Fruit fly (Drosophila melanogaster) whole organism, embryonic: ENCODE results near the gene Tdg.
A peak's percentile ranks its signal among the peaks of the same experiment; 100 is the strongest.

Experiments used
- Aef1 ChIP-seq: fragments of 200-800 bp; sonication (Bioruptor generic); IDR thresholded peaks from 3 replicates; pipeline ENCODE4 v1.3.6; 2022; ENCODE audit warnings: missing biosample characterization, missing genetic modification characterization
- Asciz ChIP-seq: fragments of 200-800 bp; sonication (Bioruptor generic); optimal IDR thresholded peaks from 2 replicates; lab custom pipeline; 2017; ENCODE audit warnings: missing biosample characterization, mild to moderate bottlenecking, missing genetic modification characterization, missing genetic modification reagents
- Bgb ChIP-seq: fragments of 200-800 bp; sonication (Bioruptor generic); IDR thresholded peaks from 2 replicates; pipeline ENCODE4 v1.3.6; 2022; ENCODE audit warnings: missing biosample characterization, missing genetic modification characterization; ENCODE audit not compliant: partially characterized antibody
- CG10267 ChIP-seq: fragments of 200-800 bp; sonication (Bioruptor generic); optimal IDR thresholded peaks from 2 replicates; lab custom pipeline; 2018; ENCODE audit warnings: missing biosample characterization, mild to moderate bottlenecking, missing genetic modification characterization, moderate library complexity
- CG10366 ChIP-seq: fragments of 200-800 bp; sonication (Bioruptor generic); IDR thresholded peaks from 2 replicates; pipeline ENCODE4 v1.3.6; 2022; ENCODE audit warnings: missing biosample characterization, missing genetic modification characterization
- CG1233 ChIP-seq: fragments of 200-800 bp; sonication (Bioruptor generic); optimal IDR thresholded peaks from 4 replicates; lab custom pipeline; 2018; ENCODE audit warnings: missing biosample characterization, mild to moderate bottlenecking, missing genetic modification characterization
- CG12744 ChIP-seq: fragments of 200-800 bp; sonication (Bioruptor generic); optimal IDR thresholded peaks from 2 replicates; lab custom pipeline; 2016; ENCODE audit warnings: missing biosample characterization, missing genetic modification characterization
- CG13424 ChIP-seq: fragments of 200-800 bp; sonication (Bioruptor generic); optimal IDR thresholded peaks from 2 replicates; lab custom pipeline; 2019; ENCODE audit warnings: missing biosample characterization, mild to moderate bottlenecking, missing genetic modification characterization, moderate library complexity
- CG1602 ChIP-seq: fragments of 200-800 bp; sonication (Bioruptor generic); optimal IDR thresholded peaks from 3 replicates; lab custom pipeline; 2016; ENCODE audit warnings: missing biosample characterization, missing genetic modification characterization
- CG16815 ChIP-seq: fragments of 200-800 bp; sonication (Bioruptor generic); optimal IDR thresholded peaks from 3 replicates; lab custom pipeline; 2017; ENCODE audit warnings: missing biosample characterization, mild to moderate bottlenecking, missing genetic modification characterization
- CG16863 ChIP-seq: fragments of 200-800 bp; sonication (Bioruptor generic); optimal IDR thresholded peaks from 3 replicates; lab custom pipeline; 2016; ENCODE audit warnings: missing biosample characterization, missing genetic modification characterization
- CG17186 ChIP-seq: fragments of 200-800 bp; sonication (Bioruptor generic); optimal IDR thresholded peaks from 3 replicates; lab custom pipeline; 2017; ENCODE audit warnings: missing biosample characterization, missing genetic modification reagents, missing genetic modification characterization
- CG17359 ChIP-seq: fragments of 200-800 bp; sonication (Bioruptor generic); optimal IDR thresholded peaks from 3 replicates; lab custom pipeline; 2018; ENCODE audit warnings: missing biosample characterization, mild to moderate bottlenecking, missing genetic modification characterization, moderate library complexity
- CG17802 ChIP-seq: fragments of 200-800 bp; sonication (Bioruptor generic); optimal IDR thresholded peaks from 2 replicates; lab custom pipeline; 2018; ENCODE audit warnings: missing biosample characterization, mild to moderate bottlenecking, missing genetic modification characterization, moderate library complexity
- CG18262 ChIP-seq: fragments of 200-800 bp; optimal IDR thresholded peaks from 3 replicates; lab custom pipeline; 2019; ENCODE audit warnings: missing biosample characterization, mild to moderate bottlenecking, missing genetic modification characterization, moderate library complexity
- CG2875 ChIP-seq: fragments of 200-800 bp; sonication (Bioruptor generic); optimal IDR thresholded peaks from 2 replicates; lab custom pipeline; 2017; ENCODE audit warnings: missing biosample characterization, mild to moderate bottlenecking, missing genetic modification characterization, missing genetic modification reagents
- CG31224 ChIP-seq: fragments of 200-800 bp; sonication (Bioruptor generic); IDR thresholded peaks from 2 replicates; pipeline ENCODE4 v1.3.6; 2022; ENCODE audit warnings: missing biosample characterization, missing genetic modification characterization
- CG33213 ChIP-seq: fragments of 200-800 bp; sonication (Bioruptor generic); optimal IDR thresholded peaks from 3 replicates; lab custom pipeline; 2016; ENCODE audit warnings: missing biosample characterization, missing genetic modification characterization
- CG3995 ChIP-seq: fragments of 200-800 bp; sonication (Bioruptor generic); optimal IDR thresholded peaks from 3 replicates; lab custom pipeline; 2016; ENCODE audit warnings: missing biosample characterization, missing genetic modification characterization
- CG4404 ChIP-seq: fragments of 200-800 bp; sonication (Bioruptor generic); IDR thresholded peaks from 2 replicates; pipeline ENCODE4 v1.3.6; 2022; ENCODE audit warnings: missing biosample characterization, missing genetic modification characterization
- CG9797 ChIP-seq: fragments of 200-800 bp; sonication (Bioruptor generic); optimal IDR thresholded peaks from 3 replicates; lab custom pipeline; 2018; ENCODE audit warnings: missing biosample characterization, mild to moderate bottlenecking, missing genetic modification characterization
- CG9817 ChIP-seq: fragments of 200-800 bp; sonication (Bioruptor generic); optimal IDR thresholded peaks from 2 replicates; lab custom pipeline; 2018; ENCODE audit warnings: missing biosample characterization, mild to moderate bottlenecking, missing genetic modification characterization, moderate library complexity
- CG9932 ChIP-seq: fragments of 200-800 bp; sonication (Bioruptor generic); IDR thresholded peaks from 2 replicates; pipeline ENCODE4 v1.3.6; 2022; ENCODE audit warnings: missing biosample characterization, missing genetic modification characterization
- Dip2 ChIP-seq: fragments of 200-800 bp; sonication (Bioruptor generic); IDR thresholded peaks from 2 replicates; pipeline ENCODE4 v1.3.6; 2022; ENCODE audit warnings: missing biosample characterization, missing genetic modification characterization
- Drgx ChIP-seq: fragments of 200-800 bp; sonication (Bioruptor generic); IDR thresholded peaks from 2 replicates; pipeline ENCODE4 v1.3.6; 2022; ENCODE audit warnings: missing biosample characterization, missing genetic modification characterization
- ERR ChIP-seq: fragments of 200-800 bp; sonication (Bioruptor generic); optimal IDR thresholded peaks from 2 replicates; lab custom pipeline; 2016; ENCODE audit warnings: missing biosample characterization, missing genetic modification characterization
- Eip74EF ChIP-seq, 2 experiments: fragments of 200-800 bp in 1 of 2; fragments of >200 bp in 1 of 2; sonication (Bioruptor generic) in 1 of 2; optimal IDR thresholded peaks; 2 replicates each; lab custom pipeline; 2017 to 2019; ENCODE audit warnings: missing biosample characterization in 2 of 2, missing genetic modification characterization in 2 of 2, mild to moderate bottlenecking in 1 of 2, moderate library complexity in 1 of 2
- Ets97D ChIP-seq: fragments of 200-800 bp; sonication (Bioruptor generic); optimal IDR thresholded peaks from 3 replicates; lab custom pipeline; 2016; ENCODE audit warnings: missing biosample characterization, missing genetic modification characterization
- Gug ChIP-seq: fragments of 200-800 bp; sonication (Bioruptor generic); IDR thresholded peaks from 4 replicates; pipeline ENCODE4 v1.3.6; 2022; ENCODE audit warnings: missing biosample characterization, missing genetic modification characterization
- Hey ChIP-seq: fragments of 200-800 bp; sonication (Bioruptor generic); optimal IDR thresholded peaks from 3 replicates; lab custom pipeline; 2018; ENCODE audit warnings: missing biosample characterization, mild to moderate bottlenecking, missing genetic modification characterization
- HmgZ ChIP-seq: fragments of 200-800 bp; sonication (Bioruptor generic); optimal IDR thresholded peaks from 2 replicates; lab custom pipeline; 2018; ENCODE audit warnings: missing biosample characterization, mild to moderate bottlenecking, missing genetic modification characterization
- Hr78 ChIP-seq, 2 experiments: fragments of 200-800 bp in 1 of 2; fragments of >200 bp in 1 of 2; sonication (Bioruptor generic) in 1 of 2; optimal IDR thresholded peaks; 2 replicates each; lab custom pipeline; 2017 to 2019; ENCODE audit warnings: missing biosample characterization in 2 of 2, missing genetic modification characterization in 2 of 2, mild to moderate bottlenecking in 1 of 2, moderate library complexity in 1 of 2
- Hsf ChIP-seq: fragments of 200-800 bp; sonication (Bioruptor generic); optimal IDR thresholded peaks from 3 replicates; lab custom pipeline; 2016; ENCODE audit warnings: missing biosample characterization, missing genetic modification characterization
- Ssrp ChIP-seq: fragments of 200-800 bp; sonication (Bioruptor generic); optimal IDR thresholded peaks from 2 replicates; lab custom pipeline; 2018; ENCODE audit warnings: missing biosample characterization, mild to moderate bottlenecking, missing genetic modification characterization, moderate library complexity
- abd-A ChIP-seq: fragments of 200-800 bp; sonication (Bioruptor generic); optimal IDR thresholded peaks from 3 replicates; lab custom pipeline; 2019; ENCODE audit warnings: missing biosample characterization, mild to moderate bottlenecking, missing genetic modification characterization, moderate library complexity
- ash1 ChIP-seq: fragments of 200-800 bp; sonication (Bioruptor generic); optimal IDR thresholded peaks from 2 replicates; lab custom pipeline; 2018; ENCODE audit warnings: missing biosample characterization, mild to moderate bottlenecking, missing genetic modification characterization
- bigmax ChIP-seq: fragments of 200-800 bp; sonication (Bioruptor generic); optimal IDR thresholded peaks from 2 replicates; lab custom pipeline; 2018; ENCODE audit warnings: missing biosample characterization, mild to moderate bottlenecking, missing genetic modification characterization
- eyg ChIP-seq: fragments of 200-800 bp; sonication (Bioruptor generic); optimal IDR thresholded peaks from 3 replicates; lab custom pipeline; 2016; ENCODE audit warnings: missing biosample characterization, missing genetic modification characterization
- ham ChIP-seq: fragments of 200-800 bp; sonication (Bioruptor generic); IDR thresholded peaks from 2 replicates; pipeline ENCODE4 v1.3.6; 2022; ENCODE audit warnings: missing biosample characterization, missing genetic modification characterization
- inv ChIP-seq: fragments of 200-800 bp; sonication (Bioruptor generic); IDR thresholded peaks from 2 replicates; pipeline ENCODE4 v1.3.6; 2022; ENCODE audit warnings: missing biosample characterization, missing genetic modification characterization; ENCODE audit not compliant: partially characterized antibody
- nau ChIP-seq: fragments of 200-800 bp; sonication (Bioruptor generic); optimal IDR thresholded peaks from 3 replicates; lab custom pipeline; 2017; ENCODE audit warnings: missing biosample characterization, mild to moderate bottlenecking, missing genetic modification characterization, missing genetic modification reagents
- pita ChIP-seq: fragments of 200-800 bp; sonication (Bioruptor generic); optimal IDR thresholded peaks from 2 replicates; lab custom pipeline; 2017; ENCODE audit warnings: missing biosample characterization, mild to moderate bottlenecking, missing genetic modification characterization
- prd ChIP-seq, 3 experiments: fragments of >200 bp in 2 of 3; fragments of 200-800 bp in 1 of 3; sonication (Bioruptor generic) in 1 of 3; optimal IDR thresholded peaks in 2 of 3; IDR thresholded peaks in 1 of 3; 2 replicates in 2 of 3; 3 replicates in 1 of 3; pipeline versions ENCODE4 v1.3.6 to Lab custom; 2017 to 2022; ENCODE audit warnings: missing biosample characterization in 1 of 3, missing genetic modification characterization in 1 of 3
- ro ChIP-seq: fragments of 200-800 bp; sonication (Bioruptor generic); IDR thresholded peaks from 2 replicates; pipeline ENCODE4 v1.3.6; 2022; ENCODE audit warnings: missing biosample characterization, missing genetic modification characterization
- salm ChIP-seq: fragments of 200-800 bp; sonication (Bioruptor generic); optimal IDR thresholded peaks from 2 replicates; lab custom pipeline; 2018; ENCODE audit warnings: missing biosample characterization, mild to moderate bottlenecking, missing genetic modification characterization
- sug ChIP-seq: fragments of 200-800 bp; optimal IDR thresholded peaks from 2 replicates; lab custom pipeline; 2019; ENCODE audit warnings: missing biosample characterization, mild to moderate bottlenecking, missing genetic modification characterization, moderate library complexity
- ttk ChIP-seq: fragments of 200-800 bp; sonication (Bioruptor generic); IDR thresholded peaks from 2 replicates; pipeline ENCODE4 v2.1.2; 2022; ENCODE audit warnings: missing biosample characterization, missing genetic modification characterization
- unpg ChIP-seq: fragments of 200-800 bp; sonication (Bioruptor generic); optimal IDR thresholded peaks from 3 replicates; lab custom pipeline; 2018; ENCODE audit warnings: missing biosample characterization, mild to moderate bottlenecking, missing genetic modification characterization, moderate library complexity
- wek ChIP-seq: fragments of 200-800 bp; sonication (Bioruptor generic); optimal IDR thresholded peaks from 3 replicates; lab custom pipeline; 2018; ENCODE audit warnings: missing biosample characterization, mild to moderate bottlenecking, missing genetic modification characterization, moderate library complexity

Gene Tdg

dm6 chr4:489561-489881 is 68.1 kb downstream of the Tdg start (continued):
- TF ChIP-seq CG9817 (no peak), abd-A (tag; lab: Kevin White, UChicago) (peak; percentile 53), CG12744 (GFP tag; lab: Kevin White, UChicago) (no peak), Hey (tag; lab: Kevin White, UChicago) (no peak), CG9797 (no peak), Asciz (GFP tag; lab: Kevin White, UChicago) (peak; percentile 25), CG16863 (peak; percentile 72), eyg (peak; percentile 47), Drgx (no peak), CG31224 (no peak), CG13424 (tag; lab: Kevin White, UChicago) (no peak), sug (peak; percentile 34), pita (GFP tag; lab: Kevin White, UChicago) (no peak), CG17802 (tag; lab: Kevin White, UChicago) (no peak), Bgb (GFP tag; lab: Robert Waterston, UW) (no peak), Eip74EF (GFP tag; optimal IDR thresholded peaks at IDR 0.05; lab: Kevin White, UChicago) (peak in 1 of 2 experiments; percentile 13), CG33213 (GFP tag; lab: Kevin White, UChicago) (no peak), CG4404 (GFP tag; lab: Robert Waterston, UW) (no peak), ttk (GFP tag; lab: Robert Waterston, UW) (no peak), CG1602 (GFP tag; lab: Kevin White, UChicago) (no peak)

- TF ChIP-seq CG9817 (peak; percentile 11), prd (optimal IDR thresholded peaks at IDR 0.05; lab: Kevin White, UChicago) (no peak), prd (GFP tag; IDR thresholded peaks at IDR 0.05; lab: Robert Waterston, UW) (no peak; the same call in 2 of the 3 replicates), wek (no peak), Hr78 (GFP tag; optimal IDR thresholded peaks at IDR 0.05; lab: Kevin White, UChicago) (peak in 1 of 2 experiments; percentile 97), CG16815 (GFP tag; lab: Kevin White, UChicago) (peak; percentile 56), ro (GFP tag; lab: Robert Waterston, UW) (no peak), CG2875 (GFP tag; lab: Kevin White, UChicago) (peak; percentile 57), Dip2 (GFP tag; lab: Robert Waterston, UW) (no peak), ERR (GFP tag; lab: Kevin White, UChicago) (peak; percentile 35), Ssrp (no peak), Gug (peak; percentile 77; the same call in 2 of the 4 replicates), Hsf (GFP tag; lab: Kevin White, UChicago) (peak; percentile 67), ham (GFP tag; lab: Robert Waterston, UW) (no peak), inv (GFP tag; lab: Robert Waterston, UW) (no peak), salm (no peak), CG9932 (GFP tag; lab: Robert Waterston, UW) (no peak), CG10366 (GFP tag; lab: Robert Waterston, UW) (peak; percentile 41; the same call in 1 of the 2 replicates), nau (GFP tag; lab: Kevin White, UChicago) (peak; percentile 21), CG17359 (peak; percentile 73), CG18262 (peak; percentile 56), ash1 (GFP tag; lab: Kevin White, UChicago) (peak; percentile 40), HmgZ (tag; lab: Kevin White, UChicago) (peak; percentile 60), Aef1 (GFP tag; lab: Robert Waterston, UW) (no peak), Ets97D (peak; percentile 24), unpg (GFP tag; lab: Kevin White, UChicago) (peak; percentile 53), CG10267 (tag; lab: Kevin White, UChicago) (peak; percentile 43), bigmax (GFP tag; lab: Kevin White, UChicago) (no peak), CG3995 (GFP tag; lab: Kevin White, UChicago) (no peak), CG17186 (GFP tag; lab: Kevin White, UChicago) (no peak), CG1233 (GFP tag; lab: Kevin White, UChicago) (peak; percentile 25)
Measured at dm6 chr4:488828-489560, 68.7 kb downstream of the Tdg start, which contains the start of gene Asator. Gene Asator, minus strand, starts transcription at chr4:488994.
